Worm (Caenorhabditis elegans): ENCODE results near the gene nhr-189.

- TF ChIP-seq aptf-2 (GFP tag; conservative IDR thresholded peaks at IDR 0.05) (no peak), ama-1 (optimal IDR thresholded peaks at IDR 0.05) (no peak), ama-1 (GFP tag; optimal IDR thresholded peaks at IDR 0.05) (no peak), snpc-3.4 (tag; optimal IDR thresholded peaks at IDR 0.05) (no peak), ceh-100 (GFP tag; IDR thresholded peaks at IDR 0.05) (no peak), pha-4 (tag; optimal IDR thresholded peaks at IDR 0.05) (no peak), attf-3 (GFP tag; conservative IDR thresholded peaks at IDR 0.05) (no peak), Y67H2A.10 (GFP tag; conservative IDR thresholded peaks at IDR 0.05) (no peak)
Measured at ce11 chrV:3905841-3906240, 45.8 kb upstream of the nhr-189 start, which contains the start of gene nhr-156.
